Fruit fly (Drosophila melanogaster) whole organism, embryonic: Measurements from ENCODE around the gene CG43230.

Source experiments
- Atf3 ChIP-seq: fragments of 200-800 bp; sonication (Bioruptor generic); optimal IDR thresholded peaks from 3 replicates; lab custom pipeline; 2016; ENCODE audit warnings: missing biosample characterization, missing genetic modification characterization
- Atf6 ChIP-seq: fragments of 200-800 bp; sonication (Bioruptor generic); IDR thresholded peaks from 2 replicates; pipeline ENCODE4 v1.3.6; 2022; ENCODE audit warnings: missing biosample characterization, missing genetic modification characterization
- BtbVII ChIP-seq: fragments of 200-800 bp; sonication (Bioruptor generic); optimal IDR thresholded peaks from 3 replicates; lab custom pipeline; 2017; ENCODE audit warnings: missing biosample characterization, mild to moderate bottlenecking, missing genetic modification characterization
- CG10321 ChIP-seq: fragments of 200-800 bp; sonication (Bioruptor generic); IDR thresholded peaks from 2 replicates; pipeline ENCODE4 v1.3.6; 2022; ENCODE audit warnings: missing biosample characterization, missing genetic modification characterization
- CG10565 ChIP-seq: fragments of 200-800 bp; sonication (Bioruptor generic); optimal IDR thresholded peaks from 3 replicates; lab custom pipeline; 2016; ENCODE audit warnings: missing biosample characterization, mild to moderate bottlenecking, missing genetic modification characterization
- CG13624 ChIP-seq: fragments of 200-800 bp; sonication (Bioruptor generic); optimal IDR thresholded peaks from 2 replicates; lab custom pipeline; 2016; ENCODE audit warnings: missing biosample characterization, missing genetic modification characterization
- CG15269 ChIP-seq: fragments of 200-800 bp; sonication (Bioruptor generic); optimal IDR thresholded peaks from 2 replicates; lab custom pipeline; 2018; ENCODE audit warnings: missing biosample characterization, mild to moderate bottlenecking, missing genetic modification characterization, moderate library complexity
- CG1602 ChIP-seq: fragments of 200-800 bp; sonication (Bioruptor generic); optimal IDR thresholded peaks from 3 replicates; lab custom pipeline; 2016; ENCODE audit warnings: missing biosample characterization, missing genetic modification characterization
- CG1832 ChIP-seq: fragments of 200-800 bp; sonication (Bioruptor generic); optimal IDR thresholded peaks from 2 replicates; lab custom pipeline; 2017; ENCODE audit warnings: missing biosample characterization, mild to moderate bottlenecking, missing genetic modification characterization, inconsistent platforms
- CG18476 ChIP-seq: fragments of 200-800 bp; sonication (Bioruptor generic); optimal IDR thresholded peaks from 2 replicates; lab custom pipeline; 2016; ENCODE audit warnings: missing biosample characterization, mild to moderate bottlenecking, missing genetic modification characterization
- CG18764 ChIP-seq: fragments of 200-800 bp; sonication (Bioruptor generic); optimal IDR thresholded peaks from 3 replicates; lab custom pipeline; 2016; ENCODE audit warnings: missing biosample characterization, missing genetic modification characterization
- CG2875 ChIP-seq: fragments of 200-800 bp; sonication (Bioruptor generic); optimal IDR thresholded peaks from 2 replicates; lab custom pipeline; 2017; ENCODE audit warnings: missing biosample characterization, mild to moderate bottlenecking, missing genetic modification characterization, missing genetic modification reagents
- CG3163 ChIP-seq: fragments of 200-800 bp; sonication (Bioruptor generic); optimal IDR thresholded peaks from 3 replicates; lab custom pipeline; 2016; ENCODE audit warnings: missing biosample characterization, missing genetic modification characterization
- CG33557 ChIP-seq: fragments of 200-800 bp; sonication (Bioruptor generic); optimal IDR thresholded peaks from 2 replicates; lab custom pipeline; 2019; ENCODE audit warnings: missing biosample characterization, mild to moderate bottlenecking, missing genetic modification characterization, moderate library complexity
- CG42726 ChIP-seq: fragments of 200-800 bp; sonication (Bioruptor generic); IDR thresholded peaks from 2 replicates; pipeline ENCODE4 v1.3.6; 2022; ENCODE audit warnings: missing biosample characterization, missing genetic modification characterization; ENCODE audit not compliant: partially characterized antibody
- CG6683 ChIP-seq: fragments of 200-800 bp; sonication (Bioruptor generic); optimal IDR thresholded peaks from 2 replicates; lab custom pipeline; 2017; ENCODE audit warnings: missing biosample characterization, mild to moderate bottlenecking, missing genetic modification characterization, missing genetic modification reagents
- CG6765 ChIP-seq: fragments of 200-800 bp; sonication (Bioruptor generic); optimal IDR thresholded peaks from 3 replicates; lab custom pipeline; 2017; ENCODE audit warnings: missing biosample characterization, mild to moderate bottlenecking, missing genetic modification characterization
- CG8089 ChIP-seq: fragments of 200-800 bp; sonication (Bioruptor generic); optimal IDR thresholded peaks from 3 replicates; lab custom pipeline; 2016; ENCODE audit warnings: missing biosample characterization, missing genetic modification characterization
- CG9437 ChIP-seq: fragments of 200-800 bp; sonication (Bioruptor generic); optimal IDR thresholded peaks from 2 replicates; lab custom pipeline; 2018; ENCODE audit warnings: missing biosample characterization, mild to moderate bottlenecking, missing genetic modification characterization
- CkIIα-i1 ChIP-seq: fragments of 200-800 bp; sonication (Bioruptor generic); IDR thresholded peaks from 2 replicates; pipeline ENCODE4 v1.3.6; 2022; ENCODE audit warnings: missing biosample characterization, missing genetic modification characterization
- CrebB ChIP-seq: fragments of 200-800 bp; sonication (Bioruptor generic); optimal IDR thresholded peaks from 3 replicates; lab custom pipeline; 2018; ENCODE audit warnings: missing biosample characterization, mild to moderate bottlenecking, missing genetic modification characterization
- D ChIP-seq, 2 experiments: fragments of 200-800 bp in 1 of 2; fragments of >200 bp in 1 of 2; sonication (Bioruptor generic) in 1 of 2; optimal IDR thresholded peaks; 2 replicates in 1 of 2; 3 replicates in 1 of 2; lab custom pipeline; 2017; ENCODE audit warnings: mild to moderate bottlenecking in 1 of 2, missing biosample characterization in 1 of 2, missing genetic modification characterization in 1 of 2, missing genetic modification reagents in 1 of 2
- Fer1 ChIP-seq: fragments of 200-800 bp; sonication (Bioruptor generic); optimal IDR thresholded peaks from 2 replicates; lab custom pipeline; 2017; ENCODE audit warnings: missing biosample characterization, mild to moderate bottlenecking, missing genetic modification characterization
- GATAe ChIP-seq: fragments of 200-800 bp; sonication (Bioruptor generic); conservative IDR thresholded peaks from 2 replicates; pipeline ENCODE4 v1.3.6; 2022; ENCODE audit warnings: missing biosample characterization, missing genetic modification characterization
- Side ChIP-seq: fragments of 200-800 bp; sonication (Bioruptor generic); optimal IDR thresholded peaks from 2 replicates; lab custom pipeline; 2016; ENCODE audit warnings: missing biosample characterization, missing genetic modification characterization
- Sox102F ChIP-seq: fragments of 200-800 bp; sonication (Bioruptor generic); optimal IDR thresholded peaks from 2 replicates; lab custom pipeline; 2018; ENCODE audit warnings: missing biosample characterization, mild to moderate bottlenecking, missing genetic modification characterization, moderate library complexity
- TFAM ChIP-seq: fragments of 200-800 bp; sonication (Bioruptor generic); optimal IDR thresholded peaks from 2 replicates; lab custom pipeline; 2017; ENCODE audit warnings: missing biosample characterization, missing genetic modification characterization, inconsistent platforms
- bcd ChIP-seq: fragments of 200-800 bp; sonication (Bioruptor generic); optimal IDR thresholded peaks from 2 replicates; lab custom pipeline; 2017; ENCODE audit warnings: missing biosample characterization, mild to moderate bottlenecking, missing genetic modification characterization
- chif ChIP-seq, 2 experiments: fragments of 200-800 bp; sonication (Bioruptor generic); optimal IDR thresholded peaks; 3 replicates each; lab custom pipeline; 2016; ENCODE audit warnings: missing biosample characterization in 2 of 2, missing genetic modification characterization in 2 of 2
- chn ChIP-seq: fragments of 200-800 bp; sonication (Bioruptor generic); optimal IDR thresholded peaks from 2 replicates; lab custom pipeline; 2016; ENCODE audit warnings: missing biosample characterization, missing genetic modification characterization
- dan ChIP-seq: fragments of 200-800 bp; sonication (Bioruptor generic); IDR thresholded peaks from 2 replicates; pipeline ENCODE4 v1.3.6; 2022; ENCODE audit warnings: missing biosample characterization, missing genetic modification characterization
- fd102C ChIP-seq: fragments of 200-800 bp; sonication (Bioruptor generic); optimal IDR thresholded peaks from 2 replicates; lab custom pipeline; 2018; ENCODE audit warnings: missing biosample characterization, mild to moderate bottlenecking, missing genetic modification characterization, moderate library complexity
- fd64A ChIP-seq: fragments of 200-800 bp; sonication (Bioruptor generic); optimal IDR thresholded peaks from 3 replicates; lab custom pipeline; 2018; ENCODE audit warnings: missing biosample characterization, mild to moderate bottlenecking, missing genetic modification characterization
- fd96Cb ChIP-seq: fragments of 200-800 bp; sonication (Bioruptor generic); optimal IDR thresholded peaks from 2 replicates; lab custom pipeline; 2018; ENCODE audit warnings: missing biosample characterization, mild to moderate bottlenecking, missing genetic modification characterization, moderate library complexity
- h ChIP-seq: fragments of >200 bp; optimal IDR thresholded peaks from 2 replicates; lab custom pipeline; 2017
- insv ChIP-seq, 2 experiments: fragments of 200-800 bp; sonication (Bioruptor generic); optimal IDR thresholded peaks; 3 replicates each; lab custom pipeline; 2016 to 2018; ENCODE audit warnings: missing biosample characterization in 2 of 2, missing genetic modification characterization in 2 of 2
- jumu ChIP-seq: fragments of 200-800 bp; sonication (Bioruptor generic); optimal IDR thresholded peaks from 3 replicates; lab custom pipeline; 2016; ENCODE audit warnings: missing biosample characterization, missing genetic modification characterization
- lov ChIP-seq, 2 experiments: fragments of 200-800 bp in 1 of 2; fragments of >200 bp in 1 of 2; sonication (Bioruptor generic) in 1 of 2; IDR thresholded peaks in 1 of 2; optimal IDR thresholded peaks in 1 of 2; 2 replicates in 1 of 2; 3 replicates in 1 of 2; pipeline versions ENCODE4 v1.3.6 to Lab custom; 2017 to 2022; ENCODE audit warnings: missing biosample characterization in 1 of 2, missing genetic modification characterization in 1 of 2
- mam ChIP-seq: fragments of 200-800 bp; sonication (Bioruptor generic); optimal IDR thresholded peaks from 3 replicates; lab custom pipeline; 2016; ENCODE audit warnings: missing biosample characterization, missing genetic modification characterization
- otp ChIP-seq: fragments of 200-800 bp; sonication (Bioruptor generic); IDR thresholded peaks from 3 replicates; pipeline ENCODE4, ENCODE4 v1.3.6; 2022; ENCODE audit warnings: missing biosample characterization, missing genetic modification characterization
- p53 ChIP-seq: fragments of 200-800 bp; sonication (Bioruptor generic); optimal IDR thresholded peaks from 2 replicates; lab custom pipeline; 2016; ENCODE audit warnings: missing biosample characterization, missing genetic modification characterization
- pita ChIP-seq: fragments of 200-800 bp; sonication (Bioruptor generic); optimal IDR thresholded peaks from 2 replicates; lab custom pipeline; 2017; ENCODE audit warnings: missing biosample characterization, mild to moderate bottlenecking, missing genetic modification characterization
- sc ChIP-seq, 3 experiments: fragments of >200 bp in 2 of 3; fragments of 200-800 bp in 1 of 3; sonication (Bioruptor generic) in 1 of 3; optimal IDR thresholded peaks; 2 replicates in 2 of 3; 3 replicates in 1 of 3; lab custom pipeline; 2017; ENCODE audit warnings: mild to moderate bottlenecking in 1 of 3, missing biosample characterization in 1 of 3, missing genetic modification characterization in 1 of 3, missing genetic modification reagents in 1 of 3
- scrt ChIP-seq: fragments of 200-800 bp; sonication (Bioruptor generic); optimal IDR thresholded peaks from 2 replicates; lab custom pipeline; 2018; ENCODE audit warnings: missing biosample characterization, mild to moderate bottlenecking, missing genetic modification characterization, moderate library complexity
- sim ChIP-seq: fragments of 200-800 bp; sonication (Bioruptor generic); IDR thresholded peaks from 2 replicates; pipeline ENCODE4 v1.3.6; 2022; ENCODE audit warnings: missing biosample characterization, missing genetic modification characterization
- sug ChIP-seq: fragments of 200-800 bp; optimal IDR thresholded peaks from 2 replicates; lab custom pipeline; 2019; ENCODE audit warnings: missing biosample characterization, mild to moderate bottlenecking, missing genetic modification characterization, moderate library complexity
- ttk ChIP-seq: fragments of 200-800 bp; sonication (Bioruptor generic); IDR thresholded peaks from 2 replicates; pipeline ENCODE4 v2.1.2; 2022; ENCODE audit warnings: missing biosample characterization, missing genetic modification characterization
- wdn ChIP-seq: fragments of 200-800 bp; sonication (Bioruptor generic); IDR thresholded peaks from 2 replicates; pipeline ENCODE4 v1.3.6; 2022; ENCODE audit warnings: missing biosample characterization, missing genetic modification characterization

The CG43230 gene

DNA sequence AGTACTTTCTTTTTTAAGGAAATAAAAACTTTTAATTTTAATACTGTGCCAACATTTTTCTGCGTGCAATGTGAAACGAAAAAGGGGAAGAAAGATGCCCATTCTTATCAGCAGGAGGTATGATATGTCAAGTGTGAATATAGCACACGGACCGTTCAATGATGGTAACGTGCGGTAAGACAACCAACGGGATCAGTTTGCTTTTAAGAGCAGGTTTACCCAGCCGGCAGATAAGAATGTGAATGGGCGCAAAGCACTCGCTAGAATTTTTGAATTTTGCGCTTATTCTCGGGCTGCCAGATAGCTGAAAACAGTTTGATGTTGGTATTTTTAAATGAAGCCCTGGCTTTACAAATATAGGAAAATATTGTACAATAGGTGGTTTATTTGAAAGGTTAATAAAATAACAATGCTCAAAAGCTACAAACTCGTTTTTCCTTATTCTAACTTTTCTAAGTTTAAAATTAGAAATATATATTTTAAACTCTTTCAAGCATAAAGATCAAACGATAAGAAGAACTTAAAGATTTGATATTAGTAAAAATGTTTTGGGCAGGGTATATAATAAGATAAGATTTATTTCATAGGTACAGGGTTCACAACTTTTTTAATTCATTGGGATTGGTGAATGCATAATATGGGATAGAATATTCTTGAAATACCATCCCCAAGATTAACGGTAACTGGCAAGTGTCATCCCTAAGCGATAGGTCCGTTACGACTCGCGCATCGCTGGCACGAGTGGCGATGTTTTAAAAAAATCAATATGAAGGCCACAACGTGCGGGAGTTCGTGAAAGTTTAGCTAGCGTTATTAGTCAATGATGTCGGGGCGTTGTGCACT, 33.4 kb downstream of the CG43230 start, which contains the start of gene dao (continued):
- peak in 1 of 2 experiments; percentile 1 for TF ChIP-seq chif (GFP tag; optimal IDR thresholded peaks at IDR 0.05; lab: Kevin White, UChicago)
- no peak for TF ChIP-seq CG2875 (GFP tag; lab: Kevin White, UChicago)
- TF ChIP-seq GATAe (GFP tag; lab: Robert Waterston, UW) = no peak
- TF ChIP-seq Atf3 (GFP tag; lab: Kevin White, UChicago) = peak; percentile 18
- no peak for TF ChIP-seq CG8089 (GFP tag; lab: Kevin White, UChicago)
- TF ChIP-seq bcd (GFP tag; lab: Kevin White, UChicago) = no peak
- TF ChIP-seq CG18764 (GFP tag; lab: Kevin White, UChicago) = no peak
- TF ChIP-seq fd96Cb (tag; lab: Kevin White, UChicago) = peak; percentile 42
- no peak for TF ChIP-seq Side (GFP tag; lab: Kevin White, UChicago)
- no peak for TF ChIP-seq pita
- TF ChIP-seq sug (tag; lab: Kevin White, UChicago) = peak; percentile 34
- TF ChIP-seq fd102C (GFP tag; lab: Kevin White, UChicago) = no peak
- 0 out of 2 replicates have a peak, but pooled peaks have one; percentile 11 for TF ChIP-seq Atf6 (GFP tag; lab: Robert Waterston, UW)
- TF ChIP-seq D (optimal IDR thresholded peaks at IDR 0.05; lab: Kevin White, UChicago) = no peak
- no peak for TF ChIP-seq D (GFP tag; optimal IDR thresholded peaks at IDR 0.05; lab: Kevin White, UChicago)
- TF ChIP-seq Fer1 = no peak
- TF ChIP-seq CG33557 (GFP tag; lab: Kevin White, UChicago) = no peak
- TF ChIP-seq fd64A = no peak
- no peak for TF ChIP-seq CG18476
- peak; percentile 68 for TF ChIP-seq CG1602 (GFP tag; lab: Kevin White, UChicago)
- no peak for TF ChIP-seq CG6765 (GFP tag; lab: Kevin White, UChicago)
- peak; percentile 54 for TF ChIP-seq Sox102F
- no peak for TF ChIP-seq dan
- no peak for TF ChIP-seq jumu (GFP tag; lab: Kevin White, UChicago)
- TF ChIP-seq CG15269 (tag; lab: Kevin White, UChicago) = peak; percentile 43
- TF ChIP-seq CG1832 (GFP tag; lab: Kevin White, UChicago) = no peak
- TF ChIP-seq CG10321 (GFP tag; lab: Robert Waterston, UW) = no peak
- peak; percentile 47; the same call in 1 of the 2 replicates for TF ChIP-seq ttk (GFP tag; lab: Robert Waterston, UW)
- TF ChIP-seq mam (GFP tag; lab: Kevin White, UChicago) = peak; percentile 56
- TF ChIP-seq CG13624 (GFP tag; lab: Kevin White, UChicago) = peak; percentile 37
- peak; percentile 10 for TF ChIP-seq CG9437
- peak; percentile 48; the same call in 1 of the 2 replicates for TF ChIP-seq CG42726 (GFP tag; lab: Robert Waterston, UW)
- no peak for TF ChIP-seq lov (optimal IDR thresholded peaks at IDR 0.05; lab: Kevin White, UChicago)
- TF ChIP-seq lov (GFP tag; IDR thresholded peaks at IDR 0.05; lab: Robert Waterston, UW) = no peak
- TF ChIP-seq sc (optimal IDR thresholded peaks at IDR 0.05; lab: Kevin White, UChicago) = no peak
- no peak for TF ChIP-seq sc (GFP tag; optimal IDR thresholded peaks at IDR 0.05; lab: Kevin White, UChicago)
- TF ChIP-seq insv (GFP tag; optimal IDR thresholded peaks at IDR 0.05; lab: Kevin White, UChicago) = no peak
- peak; percentile 18 for TF ChIP-seq CG3163
- TF ChIP-seq CG10565 (GFP tag; lab: Kevin White, UChicago) = no peak
- no peak for TF ChIP-seq h (lab: Kevin White, UChicago)
- 0 out of 2 replicates have a peak, but pooled peaks have one; percentile 20 for TF ChIP-seq wdn (GFP tag; lab: Robert Waterston, UW)
- no peak for TF ChIP-seq CG6683 (GFP tag; lab: Kevin White, UChicago)
- peak; percentile 63 for TF ChIP-seq chn (GFP tag; lab: Kevin White, UChicago)
- TF ChIP-seq otp (GFP tag; lab: Robert Waterston, UW) = no peak
- TF ChIP-seq TFAM (GFP tag; lab: Kevin White, UChicago) = no peak
- TF ChIP-seq BtbVII = peak; percentile 30
- TF ChIP-seq p53 (GFP tag; lab: Kevin White, UChicago) = no peak
- no peak for TF ChIP-seq scrt
- no peak for TF ChIP-seq CrebB
- TF ChIP-seq sim = no peak
- no peak for TF ChIP-seq CkIIα-i1
